Worm (Caenorhabditis elegans): Measurements from ENCODE around the gene C55A6.3.
A peak's percentile ranks its signal among the peaks of the same experiment; 100 is the strongest.

The C55A6.3 gene

ce11 chrV:11490382-11490781 lies 22.9 kb downstream of the C55A6.3 start, which contains the start of gene dhs-19:
dhs-19 (minus strand) TSS chrV:11490482.
- TF ChIP-seq lin-26 (GFP tag; IDR thresholded peaks at IDR 0.05): no peak
- TF ChIP-seq him-1 (tag; optimal IDR thresholded peaks at IDR 0.05): no peak
- no peak for TF ChIP-seq cebp-2 (GFP tag; IDR thresholded peaks at IDR 0.05)
- TF ChIP-seq xnd-1 (tag; optimal IDR thresholded peaks at IDR 0.05): no peak
- no peak for TF ChIP-seq aptf-3 (GFP tag; IDR thresholded peaks at IDR 0.05)
- TF ChIP-seq snpc-3.4 (tag; optimal IDR thresholded peaks at IDR 0.05): no peak
- TF ChIP-seq nhr-90 (tag; optimal IDR thresholded peaks at IDR 0.05): no peak
- TF ChIP-seq F10E7.11 (tag; optimal IDR thresholded peaks at IDR 0.05): no peak
- TF ChIP-seq F57C9.4 (tag; optimal IDR thresholded peaks at IDR 0.05): no peak
- no peak for TF ChIP-seq ama-1 (optimal IDR thresholded peaks at IDR 0.05)
- TF ChIP-seq ama-1 (GFP tag; optimal IDR thresholded peaks at IDR 0.05): no peak
- TF ChIP-seq ets-4 (GFP tag; optimal IDR thresholded peaks at IDR 0.05): no peak
- TF ChIP-seq egrh-3 (GFP tag; IDR thresholded peaks at IDR 0.05): no peak

ce11 chrV:11488288-11488687 lies 25.0 kb downstream of the C55A6.3 start:
- no peak for TF ChIP-seq snpc-4 (GFP tag; optimal IDR thresholded peaks at IDR 0.05)
- peak in 3 of 4 experiments; percentile 2 to 83 (median 70) for TF ChIP-seq snpc-4 (tag; optimal IDR thresholded peaks at IDR 0.05)
- TF ChIP-seq repo-1 (tag; optimal IDR thresholded peaks at IDR 0.05): no peak
- no peak for TF ChIP-seq lag-1 (GFP tag; IDR thresholded peaks at IDR 0.05)
- TF ChIP-seq B0035.1 (tag; optimal IDR thresholded peaks at IDR 0.05): no peak
- peak; percentile 66 for TF ChIP-seq snpc-1.1 (tag; optimal IDR thresholded peaks at IDR 0.05; ENCODE audit: insufficient read depth)
- TF ChIP-seq cebp-1 (GFP tag; IDR thresholded peaks at IDR 0.05): no peak
- no peak for TF ChIP-seq cebp-1 (tag; optimal IDR thresholded peaks at IDR 0.05)

DNA sequence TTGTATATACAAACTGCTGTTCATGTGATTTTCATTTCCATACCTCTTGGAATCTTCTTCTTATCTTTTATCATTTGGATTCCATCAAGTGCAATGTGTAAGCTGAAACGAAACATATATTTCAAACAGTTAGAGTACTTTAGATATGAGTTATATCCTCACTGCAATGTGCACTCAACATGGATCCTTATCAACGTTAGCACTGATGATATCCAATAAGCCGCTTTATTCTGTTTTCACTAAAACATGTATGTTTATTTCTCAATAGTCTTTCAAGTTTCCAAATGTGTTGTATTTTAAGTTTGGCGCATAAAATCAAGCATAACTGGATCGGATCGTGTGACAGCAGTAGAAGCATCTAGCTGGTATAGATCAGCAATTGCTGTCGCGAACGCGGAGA lies 26.7 kb downstream of the C55A6.3 start, which contains the start of gene T11F9.10:
Gene T11F9.10, plus strand, starts transcription at position 301 of the 400 bp plus-strand sequence.
- TF ChIP-seq mes-4 (tag; optimal IDR thresholded peaks at IDR 0.05) (no peak), Y95B8A.8 (GFP tag; IDR thresholded peaks at IDR 0.05) (no peak), die-1 (tag; optimal IDR thresholded peaks at IDR 0.05) (no peak), lsl-1 (GFP tag; optimal IDR thresholded peaks at IDR 0.05) (no peak), ceh-58 (GFP tag; IDR thresholded peaks at IDR 0.05) (no peak), fkh-3 (tag; optimal IDR thresholded peaks at IDR 0.05) (no peak), xnd-1 (tag; optimal IDR thresholded peaks at IDR 0.05) (no peak), Y53F4B.3 (GFP tag; IDR thresholded peaks at IDR 0.05) (no peak), madf-8 (GFP tag; conservative IDR thresholded peaks at IDR 0.05) (no peak), K12H6.12 (tag; optimal IDR thresholded peaks at IDR 0.05) (no peak), snpc-4 (GFP tag; optimal IDR thresholded peaks at IDR 0.05) (no peak), snpc-4 (tag; optimal IDR thresholded peaks at IDR 0.05) (no peak), F33H1.4 (GFP tag; IDR thresholded peaks at IDR 0.05) (no peak), dpl-1 (GFP tag; optimal IDR thresholded peaks at IDR 0.05) (no peak), somi-1 (GFP tag; optimal IDR thresholded peaks at IDR 0.05) (no peak), nhr-90 (tag; optimal IDR thresholded peaks at IDR 0.05) (no peak), hrde-1 (tag; optimal IDR thresholded peaks at IDR 0.05; ENCODE audit: borderline replicate concordance) (no peak), tlf-1 (GFP tag; optimal IDR thresholded peaks at IDR 0.05) (no peak), unc-62 (GFP tag; optimal IDR thresholded peaks at IDR 0.05) (no peak), mcd-1 (GFP tag; IDR thresholded peaks at IDR 0.05) (no peak), zfh-2 (GFP tag; conservative IDR thresholded peaks at IDR 0.05) (no peak)
